Worm (Caenorhabditis elegans): ENCODE data around the gene R01H2.8.

Gene R01H2.8

ce11 chrIII:7091042-7091441 is 22.2 kb downstream of the R01H2.8 start, which contains the start of gene ZK418.2:
ZK418.2 (plus strand) TSS chrIII:7091342.
- no peak for TF ChIP-seq daf-12 (tag; optimal IDR thresholded peaks at IDR 0.05)
- TF ChIP-seq unc-62 (GFP tag; optimal IDR thresholded peaks at IDR 0.05), result no peak
- no peak for TF ChIP-seq nhr-23 (tag; optimal IDR thresholded peaks at IDR 0.05)
- TF ChIP-seq lsy-12 (tag; optimal IDR thresholded peaks at IDR 0.05), result no peak
- TF ChIP-seq nhr-76 (tag; optimal IDR thresholded peaks at IDR 0.05), result no peak
- TF ChIP-seq nhr-77 (tag; optimal IDR thresholded peaks at IDR 0.05), result no peak
- TF ChIP-seq ceh-82 (tag; optimal IDR thresholded peaks at IDR 0.05), result no peak
- no peak for TF ChIP-seq nhr-237 (tag; optimal IDR thresholded peaks at IDR 0.05)
- no peak for TF ChIP-seq mdl-1 (tag; optimal IDR thresholded peaks at IDR 0.05)
- no peak for TF ChIP-seq hmg-11 (tag; optimal IDR thresholded peaks at IDR 0.05)
- no peak for TF ChIP-seq nhr-43 (tag; optimal IDR thresholded peaks at IDR 0.05; ENCODE audit: poor library complexity, severe bottlenecking)
- TF ChIP-seq nhr-25 (tag; optimal IDR thresholded peaks at IDR 0.05), result no peak
- TF ChIP-seq R02D3.7 (tag; optimal IDR thresholded peaks at IDR 0.05), result no peak
- no peak for TF ChIP-seq zag-1 (tag; optimal IDR thresholded peaks at IDR 0.05)
- no peak for TF ChIP-seq eor-1 (tag; optimal IDR thresholded peaks at IDR 0.05)
- no peak for TF ChIP-seq tbx-2 (tag; optimal IDR thresholded peaks at IDR 0.05)
- TF ChIP-seq elt-3 (tag; optimal IDR thresholded peaks at IDR 0.05), result no peak
- no peak for TF ChIP-seq lin-39 (tag; optimal IDR thresholded peaks at IDR 0.05)
- no peak for TF ChIP-seq mml-1 (tag; optimal IDR thresholded peaks at IDR 0.05)
- no peak for TF ChIP-seq fkh-2 (tag; optimal IDR thresholded peaks at IDR 0.05)

ce11 chrIII:7095156-7095555 is 26.3 kb downstream of the R01H2.8 start, which contains the start of gene nhr-9:
nhr-9 (plus strand) TSS chrIII:7095462.
- TF ChIP-seq nhr-11 (tag; optimal IDR thresholded peaks at IDR 0.05), result peak; percentile 13
- no peak for TF ChIP-seq unc-62 (GFP tag; optimal IDR thresholded peaks at IDR 0.05)

ce11 chrIII:7096481-7096880 is 27.6 kb downstream of the R01H2.8 start:
- no peak for TF ChIP-seq eor-1 (tag; optimal IDR thresholded peaks at IDR 0.05)
- no peak for TF ChIP-seq sea-2 (GFP tag; optimal IDR thresholded peaks at IDR 0.05)
- TF ChIP-seq zag-1 (tag; optimal IDR thresholded peaks at IDR 0.05), result no peak
- no peak for TF ChIP-seq elt-2 (tag; optimal IDR thresholded peaks at IDR 0.05)
- no peak for TF ChIP-seq nfya-1 (tag; optimal IDR thresholded peaks at IDR 0.05; ENCODE audit: insufficient read depth)
- TF ChIP-seq lin-15B (tag; optimal IDR thresholded peaks at IDR 0.05), result no peak
- no peak for TF ChIP-seq aly-2 (tag; optimal IDR thresholded peaks at IDR 0.05)
- TF ChIP-seq hmg-11 (tag; optimal IDR thresholded peaks at IDR 0.05), result no peak
- no peak for TF ChIP-seq tbx-2 (tag; optimal IDR thresholded peaks at IDR 0.05)
- no peak for TF ChIP-seq nhr-43 (tag; optimal IDR thresholded peaks at IDR 0.05; ENCODE audit: poor library complexity, severe bottlenecking)
- TF ChIP-seq ceh-28 (tag; optimal IDR thresholded peaks at IDR 0.05), result no peak
- no peak for TF ChIP-seq skn-1 (tag; optimal IDR thresholded peaks at IDR 0.05)
- TF ChIP-seq fkh-10 (GFP tag; optimal IDR thresholded peaks at IDR 0.05), result no peak
- no peak for TF ChIP-seq unc-39 (tag; optimal IDR thresholded peaks at IDR 0.05)
- TF ChIP-seq ztf-11 (tag; optimal IDR thresholded peaks at IDR 0.05), result no peak
- no peak for TF ChIP-seq nhr-237 (tag; optimal IDR thresholded peaks at IDR 0.05)

- TF ChIP-seq nhr-43 (tag; optimal IDR thresholded peaks at IDR 0.05; ENCODE audit: poor library complexity, severe bottlenecking) (no peak), fkh-2 (tag; optimal IDR thresholded peaks at IDR 0.05) (no peak), elt-3 (tag; optimal IDR thresholded peaks at IDR 0.05) (no peak), unc-39 (tag; optimal IDR thresholded peaks at IDR 0.05) (no peak), nhr-11 (tag; optimal IDR thresholded peaks at IDR 0.05) (peak; percentile 43), nfya-1 (tag; optimal IDR thresholded peaks at IDR 0.05; ENCODE audit: insufficient read depth) (no peak), egl-5 (tag; optimal IDR thresholded peaks at IDR 0.05) (no peak)
These were observed 31.1 kb downstream of the R01H2.8 start, which contains the start of gene ZK418.11 for ce11 chrIII:7100001-7100400. ZK418.11 (plus strand) TSS chrIII:7100289.

- TF ChIP-seq ama-1 (optimal IDR thresholded peaks at IDR 0.05), result no peak
- TF ChIP-seq unc-62 (GFP tag; optimal IDR thresholded peaks at IDR 0.05), result no peak
- TF ChIP-seq sea-2 (GFP tag; optimal IDR thresholded peaks at IDR 0.05), result no peak
- no peak for TF ChIP-seq nhr-67 (tag; optimal IDR thresholded peaks at IDR 0.05)
- no peak for TF ChIP-seq nhr-11 (tag; optimal IDR thresholded peaks at IDR 0.05)
These were observed 33.1 kb downstream of the R01H2.8 start for ce11 chrIII:7101814-7102477.

All from whole organism, L3 larva.